Worm (Caenorhabditis elegans) whole organism, L2 larva: ENCODE results near the gene tag-51.

Experiments used
- R02D3.7 ChIP-seq: fragments of 150-350 bp; optimal IDR thresholded peaks from 2 replicates; lab custom pipeline; 2014; ENCODE audit warnings: missing biosample characterization, missing genetic modification characterization
- aly-2 ChIP-seq: fragments of 150-350 bp; optimal IDR thresholded peaks from 2 replicates; lab custom pipeline; 2014; ENCODE audit warnings: missing biosample characterization, missing genetic modification characterization
- ama-1 ChIP-seq: fragments of 150-350 bp; optimal IDR thresholded peaks from 2 replicates; lab custom pipeline; 2018; ENCODE audit warnings: inconsistent platforms
- fos-1 ChIP-seq: fragments of 150-350 bp; optimal IDR thresholded peaks from 2 replicates; lab custom pipeline; 2014; ENCODE audit warnings: missing biosample characterization, missing genetic modification characterization
- nhr-237 ChIP-seq: fragments of 150-350 bp; optimal IDR thresholded peaks from 2 replicates; lab custom pipeline; 2014; ENCODE audit warnings: missing biosample characterization, missing genetic modification characterization
- nhr-25 ChIP-seq: fragments of 150-350 bp; sonication (generic microtip); optimal IDR thresholded peaks from 3 replicates; lab custom pipeline; 2014; ENCODE audit warnings: missing biosample characterization, missing genetic modification characterization
- snpc-4 ChIP-seq: fragments of 150-350 bp; optimal IDR thresholded peaks from 2 replicates; lab custom pipeline; 2014; ENCODE audit warnings: missing biosample characterization, missing genetic modification characterization
- zag-1 ChIP-seq: fragments of 150-350 bp; optimal IDR thresholded peaks from 2 replicates; lab custom pipeline; 2014; ENCODE audit warnings: missing biosample characterization, missing genetic modification characterization
- ztf-1 ChIP-seq: fragments of 200-800 bp; sonication (Bioruptor generic); conservative IDR thresholded peaks from 2 replicates; pipeline ENCODE4 v1.3.6; 2022; ENCODE audit warnings: missing genetic modification characterization, missing compliant biosample characterization
- ztf-4 ChIP-seq: fragments of 150-350 bp; optimal IDR thresholded peaks from 2 replicates; lab custom pipeline; 2014; ENCODE audit warnings: missing biosample characterization, missing genetic modification characterization

ce11 chrIII:822546-823272, 31.3 kb upstream of the tag-51 start, which contains the start of gene clec-149:
- TF ChIP-seq aly-2 (no peak), snpc-4 (tag; lab: Kevin White, UChicago) (no peak), nhr-237 (tag; lab: Kevin White, UChicago) (no peak), zag-1 (tag; lab: Kevin White, UChicago) (no peak), ztf-1 (GFP tag; lab: Robert Waterston, UW) (no peak), nhr-25 (no peak), ama-1 (lab: Kevin White, UChicago) (no peak), fos-1 (no peak), R02D3.7 (tag; lab: Kevin White, UChicago) (no peak), ztf-4 (tag; lab: Kevin White, UChicago) (no peak)
